Fruit fly (Drosophila melanogaster): ENCODE results near the gene gammaSnap2.

DNA sequence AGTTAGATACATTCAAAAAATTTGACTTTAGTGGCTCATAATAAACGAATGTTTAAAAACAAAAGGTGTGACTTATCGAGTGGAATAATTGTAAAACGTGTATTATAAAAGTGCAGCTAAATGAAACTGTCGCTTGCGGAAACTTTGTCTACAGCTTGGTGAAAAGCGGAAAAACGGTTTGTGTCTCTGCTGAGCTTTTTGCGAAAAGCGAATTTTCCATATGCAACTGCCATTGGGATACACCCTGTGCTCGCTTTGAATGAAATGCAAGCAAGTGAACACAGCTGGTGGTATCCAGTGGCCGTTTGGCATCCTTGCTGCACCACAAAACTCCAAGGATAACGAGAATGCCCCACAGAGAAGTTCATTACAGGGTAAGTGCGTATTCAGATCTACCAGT lies 30.3 kb downstream of the gammaSnap2 start:
- no peak for TF ChIP-seq CG18476 (GFP tag; optimal IDR thresholded peaks at IDR 0.05)
- TF ChIP-seq CG4820 (GFP tag; optimal IDR thresholded peaks at IDR 0.05), result no peak
- TF ChIP-seq Poxn (GFP tag; IDR thresholded peaks at IDR 0.05), result no peak
- TF ChIP-seq cg (GFP tag; optimal IDR thresholded peaks at IDR 0.05), result no peak
- no peak for TF ChIP-seq CG15073 (GFP tag; optimal IDR thresholded peaks at IDR 0.05)
- TF ChIP-seq CG9932 (GFP tag; IDR thresholded peaks at IDR 0.05), result no peak
- TF ChIP-seq Deaf1 (tag; optimal IDR thresholded peaks at IDR 0.05), result no peak
- no peak for TF ChIP-seq CG18262 (tag; optimal IDR thresholded peaks at IDR 0.05)
- no peak for TF ChIP-seq Fer2 (tag; optimal IDR thresholded peaks at IDR 0.05)
- TF ChIP-seq CG7357 (GFP tag; IDR thresholded peaks at IDR 0.05), result no peak
- no peak for TF ChIP-seq CG32772 (GFP tag; IDR thresholded peaks at IDR 0.05)
- no peak for TF ChIP-seq Scr (GFP tag; IDR thresholded peaks at IDR 0.05; ENCODE audit: partially characterized antibody)
- TF ChIP-seq CG7839 (tag; optimal IDR thresholded peaks at IDR 0.05), result no peak
- TF ChIP-seq Hr78 (GFP tag; optimal IDR thresholded peaks at IDR 0.05), result no peak

Data from whole organism, embryonic.